Worm (Caenorhabditis elegans) whole organism, young adult: ENCODE results near the gene R09A8.5.

Experiments
- B0035.1 ChIP-seq: sonication (generic microtip); optimal IDR thresholded peaks from 2 replicates; lab custom pipeline; 2016; ENCODE audit warnings: missing genetic modification characterization, mild to moderate bottlenecking, missing compliant biosample characterization, missing genotype, missing genetic modification reagents
- F10E7.11 ChIP-seq: sonication (generic microtip); optimal IDR thresholded peaks from 2 replicates; lab custom pipeline; 2017; ENCODE audit warnings: mild to moderate bottlenecking, missing genetic modification characterization, moderate library complexity, missing compliant biosample characterization
- F39B2.1 ChIP-seq: fragments of 200-800 bp; sonication (Bioruptor generic); IDR thresholded peaks from 2 replicates; pipeline ENCODE4 v1.3.6; 2022; ENCODE audit warnings: missing genetic modification reagents, missing genetic modification characterization, missing compliant biosample characterization
- F52B5.7 ChIP-seq: sonication (generic microtip); optimal IDR thresholded peaks from 2 replicates; lab custom pipeline; 2016; ENCODE audit warnings: mild to moderate bottlenecking, missing genetic modification characterization, missing compliant biosample characterization
- F57C9.4 ChIP-seq: sonication (generic microtip); optimal IDR thresholded peaks from 2 replicates; lab custom pipeline; 2017; ENCODE audit warnings: mild to moderate bottlenecking, missing genetic modification characterization, missing compliant biosample characterization
- K11D2.4 ChIP-seq: fragments of 200-800 bp; sonication (Bioruptor generic); IDR thresholded peaks from 2 replicates; pipeline ENCODE4 v1.3.6; 2022; ENCODE audit warnings: missing genetic modification reagents, missing genetic modification characterization, missing compliant biosample characterization
- K12H6.12 ChIP-seq: fragments of 200-800 bp; sonication (Bioruptor generic); optimal IDR thresholded peaks from 2 replicates; lab custom pipeline; 2018; ENCODE audit warnings: mild to moderate bottlenecking, missing genetic modification characterization, missing compliant biosample characterization
- T07F8.4 ChIP-seq: sonication (generic microtip); optimal IDR thresholded peaks from 2 replicates; lab custom pipeline; 2016; ENCODE audit warnings: mild to moderate bottlenecking, missing genetic modification characterization, moderate library complexity, missing compliant biosample characterization
- T26A5.8 ChIP-seq: sonication (generic microtip); optimal IDR thresholded peaks from 2 replicates; lab custom pipeline; 2016; ENCODE audit warnings: missing genetic modification characterization, missing compliant biosample characterization
- Y56A3A.18 ChIP-seq: fragments of 200-800 bp; sonication (Bioruptor generic); IDR thresholded peaks from 2 replicates; pipeline ENCODE4 v1.3.6; 2022; ENCODE audit warnings: missing genetic modification reagents, missing genetic modification characterization, missing compliant biosample characterization
- Y95B8A.8 ChIP-seq: fragments of 200-800 bp; sonication (Bioruptor generic); IDR thresholded peaks from 2 replicates; pipeline ENCODE4 v1.3.6; 2022; ENCODE audit warnings: missing genetic modification reagents, missing genetic modification characterization, missing compliant biosample characterization
- ZK185.1 ChIP-seq: sonication (generic microtip); optimal IDR thresholded peaks from 2 replicates; lab custom pipeline; 2016; ENCODE audit warnings: mild to moderate bottlenecking, missing genetic modification characterization, missing compliant biosample characterization; ENCODE audit not compliant: poor library complexity, severe bottlenecking
- akir-1 ChIP-seq: fragments of 200-800 bp; sonication (Bioruptor generic); optimal IDR thresholded peaks from 2 replicates; lab custom pipeline; 2018; ENCODE audit warnings: mild to moderate bottlenecking, missing genetic modification characterization, moderate library complexity, missing compliant biosample characterization
- aptf-3 ChIP-seq: fragments of 200-800 bp; sonication (Bioruptor generic); IDR thresholded peaks from 2 replicates; pipeline ENCODE4 v1.3.6; 2022; ENCODE audit warnings: missing genetic modification characterization, missing compliant biosample characterization
- attf-6 ChIP-seq: fragments of 200-800 bp; sonication (Bioruptor generic); IDR thresholded peaks from 2 replicates; pipeline ENCODE4 v1.3.6; 2022; ENCODE audit warnings: missing genetic modification reagents, missing genetic modification characterization, missing compliant biosample characterization
- ccch-3 ChIP-seq: fragments of 200-800 bp; sonication (Bioruptor generic); optimal IDR thresholded peaks from 2 replicates; lab custom pipeline; 2018; ENCODE audit warnings: mild to moderate bottlenecking, missing genetic modification characterization, missing compliant biosample characterization
- chd-7 ChIP-seq: sonication (generic microtip); optimal IDR thresholded peaks from 2 replicates; lab custom pipeline; 2016; ENCODE audit warnings: mild to moderate bottlenecking, missing genetic modification characterization, moderate library complexity, missing compliant biosample characterization
- die-1 ChIP-seq: sonication (generic microtip); optimal IDR thresholded peaks from 2 replicates; lab custom pipeline; 2016; ENCODE audit warnings: missing genotype, mild to moderate bottlenecking, missing genetic modification characterization, missing compliant biosample characterization
- egrh-3 ChIP-seq: fragments of 200-800 bp; sonication (Bioruptor generic); IDR thresholded peaks from 2 replicates; pipeline ENCODE4 v1.3.6; 2022; ENCODE audit warnings: missing genetic modification reagents, missing genetic modification characterization, missing compliant biosample characterization
- hmg-1.2 ChIP-seq: fragments of 200-800 bp; sonication (Bioruptor generic); IDR thresholded peaks from 2 replicates; pipeline ENCODE4 v1.3.6; 2022; ENCODE audit warnings: missing genetic modification reagents, missing genetic modification characterization, missing compliant biosample characterization
- lag-1 ChIP-seq: fragments of 200-800 bp; sonication (Bioruptor generic); IDR thresholded peaks from 2 replicates; pipeline ENCODE4 v1.3.6; 2022; ENCODE audit warnings: missing genetic modification reagents, missing genetic modification characterization, missing compliant biosample characterization
- let-607 ChIP-seq, 2 experiments: fragments of 200-800 bp in 1 of 2; sonication (Bioruptor generic) in 1 of 2; sonication (generic microtip) in 1 of 2; optimal IDR thresholded peaks; 2 replicates each; lab custom pipeline; 2016 to 2018; ENCODE audit warnings: mild to moderate bottlenecking in 2 of 2, missing compliant biosample characterization in 2 of 2, missing genetic modification characterization in 2 of 2, moderate library complexity in 2 of 2, missing genotype in 1 of 2
- lin-26 ChIP-seq: fragments of 200-800 bp; sonication (Bioruptor generic); IDR thresholded peaks from 2 replicates; pipeline ENCODE4 v1.3.6; 2022; ENCODE audit warnings: missing genetic modification reagents, missing genetic modification characterization, missing compliant biosample characterization
- lin-35 ChIP-seq, 3 experiments: fragments of 150-350 bp in 2 of 3; sonication (generic microtip) in 1 of 3; optimal IDR thresholded peaks; 2 replicates each; lab custom pipeline; 2014 to 2018; ENCODE audit warnings: missing biosample characterization in 3 of 3, missing genetic modification characterization in 3 of 3, missing genetic modification reagents in 3 of 3
- lin-40 ChIP-seq: sonication (generic microtip); optimal IDR thresholded peaks from 2 replicates; lab custom pipeline; 2016; ENCODE audit warnings: missing genetic modification characterization, mild to moderate bottlenecking, missing compliant biosample characterization, missing genotype, missing genetic modification reagents
- lsl-1 ChIP-seq: fragments of 200-800 bp; sonication (Bioruptor generic); optimal IDR thresholded peaks from 2 replicates; lab custom pipeline; 2018; ENCODE audit warnings: mild to moderate bottlenecking, missing genetic modification characterization, moderate library complexity, missing compliant biosample characterization
- madf-10 ChIP-seq: sonication (generic microtip); optimal IDR thresholded peaks from 2 replicates; lab custom pipeline; 2016; ENCODE audit warnings: mild to moderate bottlenecking, missing genetic modification characterization, missing compliant biosample characterization
- madf-3 ChIP-seq: fragments of 200-800 bp; sonication (Bioruptor generic); IDR thresholded peaks from 2 replicates; pipeline ENCODE4 v1.3.6; 2022; ENCODE audit warnings: missing genetic modification reagents, missing genetic modification characterization, missing compliant biosample characterization
- madf-6 ChIP-seq: fragments of 200-800 bp; sonication (Bioruptor generic); IDR thresholded peaks from 2 replicates; pipeline ENCODE4 v1.3.6; 2022; ENCODE audit warnings: missing genetic modification reagents, missing genetic modification characterization, missing compliant biosample characterization
- mcd-1 ChIP-seq: fragments of 200-800 bp; sonication (Bioruptor generic); IDR thresholded peaks from 2 replicates; pipeline ENCODE4 v1.3.6; 2022; ENCODE audit warnings: missing genetic modification reagents, missing genetic modification characterization, missing compliant biosample characterization
- mes-4 ChIP-seq: sonication (generic microtip); optimal IDR thresholded peaks from 2 replicates; lab custom pipeline; 2016; ENCODE audit warnings: missing genotype, missing genetic modification characterization, missing compliant biosample characterization
- nhr-179 ChIP-seq: sonication (generic microtip); optimal IDR thresholded peaks from 2 replicates; lab custom pipeline; 2016; ENCODE audit warnings: mild to moderate bottlenecking, missing genetic modification characterization, missing compliant biosample characterization
- rcor-1 ChIP-seq: fragments of 200-800 bp; sonication (Bioruptor generic); IDR thresholded peaks from 2 replicates; pipeline ENCODE4 v1.3.6; 2022; ENCODE audit warnings: missing genetic modification reagents, missing genetic modification characterization, missing compliant biosample characterization
- rec-8 ChIP-seq, 2 experiments: sonication (generic microtip); optimal IDR thresholded peaks; 2 replicates each; lab custom pipeline; 2016; ENCODE audit warnings: mild to moderate bottlenecking in 2 of 2, missing genetic modification characterization in 2 of 2, missing genetic modification reagents in 2 of 2, missing genotype in 2 of 2, missing biosample characterization in 1 of 2, missing compliant biosample characterization in 1 of 2, moderate library complexity in 1 of 2
- snpc-3.4 ChIP-seq: sonication (generic microtip); optimal IDR thresholded peaks from 2 replicates; lab custom pipeline; 2017; ENCODE audit warnings: missing genetic modification characterization, mild to moderate bottlenecking, missing compliant biosample characterization, antibody characterized with exemption, moderate library complexity, missing genotype, missing genetic modification reagents
- somi-1 ChIP-seq: fragments of 200-800 bp; sonication (Bioruptor generic); optimal IDR thresholded peaks from 2 replicates; lab custom pipeline; 2018; ENCODE audit warnings: mild to moderate bottlenecking, missing genetic modification characterization, missing compliant biosample characterization
- tbx-9 ChIP-seq: sonication (generic microtip); optimal IDR thresholded peaks from 2 replicates; lab custom pipeline; 2016; ENCODE audit warnings: borderline replicate concordance, missing genetic modification characterization, inconsistent platforms, missing compliant biosample characterization
- unc-130 ChIP-seq: sonication (generic microtip); optimal IDR thresholded peaks from 2 replicates; lab custom pipeline; 2016; ENCODE audit warnings: missing genetic modification reagents, missing genetic modification characterization, missing compliant biosample characterization
- ztf-25 ChIP-seq: fragments of 200-800 bp; sonication (Bioruptor generic); IDR thresholded peaks from 2 replicates; pipeline ENCODE4 v1.3.6; 2022; ENCODE audit warnings: missing genetic modification reagents, missing genetic modification characterization, missing compliant biosample characterization
- ztf-26 ChIP-seq: sonication (generic microtip); optimal IDR thresholded peaks from 2 replicates; lab custom pipeline; 2017; ENCODE audit warnings: missing genetic modification characterization, missing compliant biosample characterization
- ztf-3 ChIP-seq: fragments of 200-800 bp; sonication (Bioruptor generic); optimal IDR thresholded peaks from 2 replicates; lab custom pipeline; 2018; ENCODE audit warnings: mild to moderate bottlenecking, missing genetic modification characterization, missing compliant biosample characterization

Gene R09A8.5

DNA sequence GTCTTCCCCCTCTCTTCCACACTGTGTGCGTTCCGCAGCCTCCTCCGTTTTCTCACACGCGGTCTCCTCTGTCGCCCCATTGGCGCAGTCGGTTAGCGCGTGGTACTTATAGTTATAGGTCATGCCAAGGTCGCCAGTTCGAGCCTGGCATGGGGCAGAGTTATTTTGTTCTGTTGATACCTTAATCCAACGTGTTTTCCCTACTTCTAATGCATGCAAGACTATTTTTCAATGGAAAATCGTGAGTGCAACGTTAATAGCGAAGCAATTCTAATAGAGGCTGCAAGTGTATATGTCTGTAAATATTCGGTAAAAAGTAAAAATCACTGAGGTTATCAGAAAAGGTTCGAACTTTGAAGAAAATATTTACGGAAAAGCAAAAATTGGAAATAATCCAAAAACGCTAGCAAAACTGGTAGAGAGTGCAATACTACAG is 20.8 kb upstream of the R09A8.5 start (continued):
- peak; percentile 71 for TF ChIP-seq madf-10 (tag; lab: Kevin White, UChicago)
- peak; percentile 64 for TF ChIP-seq F52B5.7 (tag; lab: Kevin White, UChicago)
- TF ChIP-seq ZK185.1, result peak; percentile 84
- peak; percentile 84 for TF ChIP-seq chd-7 (tag; lab: Kevin White, UChicago)
- peak; percentile 57 for TF ChIP-seq unc-130 (GFP tag; lab: Kevin White, UChicago)
- peak; percentile 44 for TF ChIP-seq let-607 (tag; optimal IDR thresholded peaks at IDR 0.05; lab: Kevin White, UChicago)
- peak in 1 of 3 experiments; percentile 63 for TF ChIP-seq lin-35 (GFP tag; optimal IDR thresholded peaks at IDR 0.05; lab: Kevin White, UChicago)
- peak; percentile 8 for TF ChIP-seq K12H6.12
- peak; percentile 76 for TF ChIP-seq somi-1 (GFP tag; lab: Kevin White, UChicago)
- peak; percentile 27 for TF ChIP-seq lsl-1 (GFP tag; lab: Kevin White, UChicago)
- TF ChIP-seq nhr-179 (tag; lab: Kevin White, UChicago), result peak; percentile 72
- peak; percentile 53 for TF ChIP-seq B0035.1
- peak; percentile 86 for TF ChIP-seq mes-4 (tag; lab: Kevin White, UChicago)
- no peak for TF ChIP-seq egrh-3
- TF ChIP-seq ztf-26 (tag; lab: Kevin White, UChicago), result peak; percentile 75
- TF ChIP-seq mcd-1 (GFP tag; lab: Robert Waterston, UW), result peak; percentile 63
- TF ChIP-seq tbx-9 (tag; lab: Kevin White, UChicago), result no peak
- no peak for TF ChIP-seq F39B2.1
- peak; percentile 72; the same call in 1 of the 2 replicates for TF ChIP-seq attf-6 (GFP tag; lab: Robert Waterston, UW)
- peak; percentile 76 for TF ChIP-seq lin-40 (tag; lab: Kevin White, UChicago)
- peak; percentile 81 for TF ChIP-seq die-1 (tag; lab: Kevin White, UChicago)
- peak; percentile 60; the same call in 1 of the 2 replicates for TF ChIP-seq ztf-25 (GFP tag; lab: Robert Waterston, UW)
- TF ChIP-seq snpc-3.4, result peak; percentile 79
- no peak for TF ChIP-seq ztf-3 (GFP tag; lab: Kevin White, UChicago)
- TF ChIP-seq akir-1 (GFP tag; lab: Kevin White, UChicago), result no peak
- no peak for TF ChIP-seq aptf-3
- peak; percentile 23 for TF ChIP-seq F10E7.11 (tag; lab: Kevin White, UChicago)
- no peak for TF ChIP-seq Y95B8A.8 (GFP tag; lab: Robert Waterston, UW)
- no peak for TF ChIP-seq F57C9.4
- peak; percentile 70 for TF ChIP-seq rcor-1 (GFP tag; lab: Robert Waterston, UW)
- TF ChIP-seq ccch-3 (GFP tag; lab: Kevin White, UChicago), result no peak

DNA sequence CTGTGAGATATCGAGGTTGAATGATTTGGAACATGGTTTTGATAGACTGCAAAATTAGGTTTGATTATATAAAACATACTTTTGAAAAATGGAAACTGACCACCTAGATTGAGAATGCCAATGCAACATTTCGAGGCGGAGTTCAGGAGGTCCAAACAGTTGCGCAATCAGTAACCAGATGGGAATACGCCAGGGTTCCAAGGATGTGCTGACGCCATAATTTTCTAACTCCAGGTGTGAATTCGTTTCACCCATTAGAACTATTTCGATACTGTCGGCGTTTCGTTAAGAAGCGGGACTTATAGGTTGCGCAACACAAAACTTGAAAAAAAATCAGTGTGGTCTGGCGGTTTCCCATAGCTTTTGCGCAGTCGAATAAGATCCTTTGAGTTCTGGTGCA is 19.5 kb upstream of the R09A8.5 start, which contains the start of gene C02B4.3:
Gene C02B4.3 (minus strand): TSS at position 34 of the 400 bp plus-strand sequence.
- no peak for TF ChIP-seq hmg-1.2 (GFP tag; lab: Robert Waterston, UW)
- no peak for TF ChIP-seq F52B5.7 (tag; lab: Kevin White, UChicago)
- no peak for TF ChIP-seq T07F8.4 (tag; lab: Kevin White, UChicago)
- no peak for TF ChIP-seq aptf-3
- TF ChIP-seq rec-8 (tag; optimal IDR thresholded peaks at IDR 0.05; lab: Kevin White, UChicago), result no peak
- TF ChIP-seq madf-6 (GFP tag; lab: Robert Waterston, UW), result no peak
- TF ChIP-seq madf-3, result no peak
- TF ChIP-seq T26A5.8 (tag; lab: Kevin White, UChicago), result no peak
- TF ChIP-seq K11D2.4, result no peak
- TF ChIP-seq lag-1 (GFP tag; lab: Robert Waterston, UW), result no peak
- TF ChIP-seq Y56A3A.18 (GFP tag; lab: Robert Waterston, UW), result no peak
- TF ChIP-seq lin-26 (GFP tag; lab: Robert Waterston, UW), result no peak
- TF ChIP-seq, all 124 proteins: peak for 0
